Fruit fly (Drosophila melanogaster): ENCODE results near the gene CG1571.

The CG1571 gene

DNA sequence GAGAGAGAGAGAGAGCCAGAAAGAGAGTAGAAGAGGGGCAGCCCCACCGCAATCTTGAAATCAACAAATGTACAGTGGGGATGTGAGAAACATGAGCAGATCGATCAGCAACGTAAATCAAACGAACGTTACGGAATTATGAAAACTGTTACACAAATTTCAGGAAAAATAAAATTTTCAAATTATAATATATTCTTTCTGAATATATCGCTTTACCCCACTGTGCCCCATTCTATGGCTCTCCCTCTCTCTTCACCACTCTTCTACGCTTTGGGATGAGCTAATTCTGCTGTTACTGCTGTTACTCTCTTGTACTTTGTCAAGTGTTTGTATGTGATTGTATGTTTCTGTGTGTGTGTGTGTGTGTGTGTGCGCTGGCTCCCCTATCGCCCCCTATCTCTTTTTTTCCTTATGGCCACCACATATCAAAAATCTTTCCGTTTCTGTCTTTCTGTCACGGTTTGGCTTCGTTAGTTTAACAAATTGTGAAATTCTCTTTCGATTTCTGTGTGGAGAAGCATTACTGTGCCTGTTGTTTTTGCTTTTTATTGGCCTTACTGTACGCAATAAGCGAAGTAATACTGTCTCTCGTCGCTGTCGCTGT, 15.4 kb downstream of the CG1571 start (continued):
- TF ChIP-seq CG7839 (tag; optimal IDR thresholded peaks at IDR 0.05) (peak; percentile 97), tgo (GFP tag; IDR thresholded peaks at IDR 0.05) (peak; percentile 99), CG8388 (GFP tag; optimal IDR thresholded peaks at IDR 0.05) (peak; percentile 95), h (optimal IDR thresholded peaks at IDR 0.05) (no peak), z (GFP tag; IDR thresholded peaks at IDR 0.05) (peak; percentile 76), CG10147 (GFP tag; optimal IDR thresholded peaks at IDR 0.05) (peak; percentile 95), CTCF (GFP tag; optimal IDR thresholded peaks at IDR 0.05) (peak; percentile 68), lab (GFP tag; optimal IDR thresholded peaks at IDR 0.05) (peak; percentile 99), pita (GFP tag; optimal IDR thresholded peaks at IDR 0.05) (no peak), CG18619 (GFP tag; optimal IDR thresholded peaks at IDR 0.05) (peak; percentile 96), CG18476 (GFP tag; optimal IDR thresholded peaks at IDR 0.05) (peak; percentile 94), CG6791 (GFP tag; IDR thresholded peaks at IDR 0.05; ENCODE audit: partially characterized antibody) (no peak), Tbp (GFP tag; optimal IDR thresholded peaks at IDR 0.05) (no peak), pum (GFP tag; optimal IDR thresholded peaks at IDR 0.05) (peak; percentile 80), CG9215 (GFP tag; IDR thresholded peaks at IDR 0.05) (peak; percentile 94), ssp (GFP tag; IDR thresholded peaks at IDR 0.05) (peak; percentile 92), HmgD (GFP tag; optimal IDR thresholded peaks at IDR 0.05) (peak; percentile 32), Fer3 (tag; optimal IDR thresholded peaks at IDR 0.05) (peak; percentile 96), inv (GFP tag; IDR thresholded peaks at IDR 0.05; ENCODE audit: partially characterized antibody) (0 out of 2 replicates have a peak, but pooled peaks have one; percentile 35), pfk (GFP tag; optimal IDR thresholded peaks at IDR 0.05) (no peak), ato (GFP tag; IDR thresholded peaks at IDR 0.05; ENCODE audit: partially characterized antibody) (no peak; the same call in 1 of the 2 replicates), HLHmδ (GFP tag; optimal IDR thresholded peaks at IDR 0.05) (no peak), insv (GFP tag; optimal IDR thresholded peaks at IDR 0.05) (peak in 1 of 2 experiments; percentile 15), gcm (GFP tag; optimal IDR thresholded peaks at IDR 0.05) (peak; percentile 92), NFAT (GFP tag; IDR thresholded peaks at IDR 0.05) (peak; percentile 98), vnd (GFP tag; IDR thresholded peaks at IDR 0.05; ENCODE audit: partially characterized antibody) (no peak), Nf-YB (GFP tag; optimal IDR thresholded peaks at IDR 0.05) (peak; percentile 83), CG7271 (tag; optimal IDR thresholded peaks at IDR 0.05) (peak; percentile 71), CG7357 (GFP tag; IDR thresholded peaks at IDR 0.05) (peak; percentile 92), Rx (GFP tag; IDR thresholded peaks at IDR 0.05) (peak; percentile 97), HLH3B (GFP tag; IDR thresholded peaks at IDR 0.05) (peak; percentile 99), onecut (GFP tag; IDR thresholded peaks at IDR 0.05) (peak; percentile 95), HLH4C (GFP tag; IDR thresholded peaks at IDR 0.05; ENCODE audit: partially characterized antibody) (no peak), B-H1 (GFP tag; IDR thresholded peaks at IDR 0.05) (peak; percentile 98), fd64A (GFP tag; optimal IDR thresholded peaks at IDR 0.05) (peak; percentile 90), Mes4 (GFP tag; optimal IDR thresholded peaks at IDR 0.05) (peak; percentile 82), CG11504 (tag; optimal IDR thresholded peaks at IDR 0.05) (peak; percentile 95), CG6683 (GFP tag; optimal IDR thresholded peaks at IDR 0.05) (peak; percentile 94), TFAM (GFP tag; optimal IDR thresholded peaks at IDR 0.05) (peak; percentile 67), CG13424 (tag; optimal IDR thresholded peaks at IDR 0.05) (peak; percentile 95), CoRest (tag; optimal IDR thresholded peaks at IDR 0.05) (peak; percentile 95), CG11093 (GFP tag; IDR thresholded peaks at IDR 0.05) (peak; percentile 96), CG10431 (GFP tag; optimal IDR thresholded peaks at IDR 0.05) (peak; percentile 84), repo (GFP tag; optimal IDR thresholded peaks at IDR 0.05) (peak; percentile 72), stc (GFP tag; IDR thresholded peaks at IDR 0.05) (peak; percentile 99), CG4328 (GFP tag; optimal IDR thresholded peaks at IDR 0.05) (peak; percentile 79), tx (GFP tag; optimal IDR thresholded peaks at IDR 0.05) (peak; percentile 83), hbn (GFP tag; IDR thresholded peaks at IDR 0.05; ENCODE audit: partially characterized antibody) (no peak), CG10959 (GFP tag; IDR thresholded peaks at IDR 0.05) (peak; percentile 95), CG6272 (GFP tag; IDR thresholded peaks at IDR 0.05) (peak; percentile 97)
